Worm (Caenorhabditis elegans): ENCODE results near the gene T06C12.9.

The T06C12.9 gene

ce11 chrV:15915307-15915706, 29.4 kb upstream of the T06C12.9 start:
- TF ChIP-seq fkh-10 (GFP tag; optimal IDR thresholded peaks at IDR 0.05), result no peak
- TF ChIP-seq lin-11 (tag; optimal IDR thresholded peaks at IDR 0.05), result no peak
- no peak for TF ChIP-seq madf-2 (tag; optimal IDR thresholded peaks at IDR 0.05)
- TF ChIP-seq hlh-6 (tag; optimal IDR thresholded peaks at IDR 0.05), result no peak
- no peak for TF ChIP-seq ceh-34 (tag; optimal IDR thresholded peaks at IDR 0.05)
- TF ChIP-seq ttx-3 (tag; optimal IDR thresholded peaks at IDR 0.05), result no peak
- no peak for TF ChIP-seq sox-2 (GFP tag; IDR thresholded peaks at IDR 0.05)
- no peak for TF ChIP-seq fkh-6 (tag; optimal IDR thresholded peaks at IDR 0.05)
- no peak for TF ChIP-seq fax-1 (tag; optimal IDR thresholded peaks at IDR 0.05)

ce11 chrV:15914774-15915173, 28.9 kb upstream of the T06C12.9 start:
- no peak for TF ChIP-seq ceh-2 (tag; optimal IDR thresholded peaks at IDR 0.05)
- TF ChIP-seq pros-1 (tag; optimal IDR thresholded peaks at IDR 0.05), result no peak
- no peak for TF ChIP-seq F13H6.1 (tag; optimal IDR thresholded peaks at IDR 0.05)
- TF ChIP-seq elt-4 (tag; optimal IDR thresholded peaks at IDR 0.05), result no peak
- no peak for TF ChIP-seq ceh-48 (tag; optimal IDR thresholded peaks at IDR 0.05)
- no peak for TF ChIP-seq syd-9 (tag; optimal IDR thresholded peaks at IDR 0.05)
- no peak for TF ChIP-seq pat-9 (tag; optimal IDR thresholded peaks at IDR 0.05)

ce11 chrV:15913714-15914113, 27.8 kb upstream of the T06C12.9 start, which contains the start of gene F35E8.7:
Gene F35E8.7 (plus strand): TSS chrV:15914014.
- no peak for TF ChIP-seq pqm-1 (tag; optimal IDR thresholded peaks at IDR 0.05)
- TF ChIP-seq unc-86 (tag; optimal IDR thresholded peaks at IDR 0.05), result no peak
- TF ChIP-seq unc-42 (tag; optimal IDR thresholded peaks at IDR 0.05), result no peak
- no peak for TF ChIP-seq lin-11 (tag; optimal IDR thresholded peaks at IDR 0.05)
- no peak for TF ChIP-seq pros-1 (tag; optimal IDR thresholded peaks at IDR 0.05)
- TF ChIP-seq elt-4 (tag; optimal IDR thresholded peaks at IDR 0.05), result no peak
- no peak for TF ChIP-seq hlh-15 (tag; optimal IDR thresholded peaks at IDR 0.05)
- TF ChIP-seq pax-1 (tag; optimal IDR thresholded peaks at IDR 0.05), result no peak
- TF ChIP-seq eyg-1 (tag; optimal IDR thresholded peaks at IDR 0.05), result no peak
- no peak for TF ChIP-seq dve-1 (tag; optimal IDR thresholded peaks at IDR 0.05)

ce11 chrV:15912677-15913076, 26.8 kb upstream of the T06C12.9 start:
- TF ChIP-seq pqm-1 (tag; optimal IDR thresholded peaks at IDR 0.05) (no peak), Y22D7AL.16 (tag; optimal IDR thresholded peaks at IDR 0.05) (no peak), nfya-1 (tag; optimal IDR thresholded peaks at IDR 0.05) (no peak), lin-11 (tag; optimal IDR thresholded peaks at IDR 0.05) (no peak), sdc-2 (tag; optimal IDR thresholded peaks at IDR 0.05) (no peak), ceh-18 (tag; optimal IDR thresholded peaks at IDR 0.05) (no peak), unc-86 (tag; optimal IDR thresholded peaks at IDR 0.05) (no peak), ceh-34 (tag; optimal IDR thresholded peaks at IDR 0.05) (no peak), ets-4 (tag; optimal IDR thresholded peaks at IDR 0.05) (no peak), C38D4.7 (GFP tag; optimal IDR thresholded peaks at IDR 0.05) (no peak), ttx-3 (tag; optimal IDR thresholded peaks at IDR 0.05) (no peak), ceh-48 (tag; optimal IDR thresholded peaks at IDR 0.05) (no peak), elt-4 (tag; optimal IDR thresholded peaks at IDR 0.05) (no peak)

ce11 chrV:15911848-15912247, 26.0 kb upstream of the T06C12.9 start, which contains the start of gene F35E8.6:
Gene F35E8.6 (plus strand): TSS chrV:15912148.
- TF ChIP-seq K09A11.1 (tag; optimal IDR thresholded peaks at IDR 0.05; ENCODE audit: insufficient read depth) (no peak), mec-3 (tag; optimal IDR thresholded peaks at IDR 0.05; ENCODE audit: borderline replicate concordance) (no peak), lim-6 (tag; optimal IDR thresholded peaks at IDR 0.05) (no peak), unc-3 (GFP tag; conservative IDR thresholded peaks at IDR 0.05) (no peak), unc-3 (tag; optimal IDR thresholded peaks at IDR 0.05) (no peak), pqm-1 (tag; optimal IDR thresholded peaks at IDR 0.05) (no peak), ceh-18 (tag; optimal IDR thresholded peaks at IDR 0.05) (no peak), T23F11.4 (GFP tag; optimal IDR thresholded peaks at IDR 0.05) (no peak), ceh-14 (tag; optimal IDR thresholded peaks at IDR 0.05) (no peak), F13H6.1 (tag; optimal IDR thresholded peaks at IDR 0.05) (no peak), pag-3 (tag; optimal IDR thresholded peaks at IDR 0.05; ENCODE audit: borderline replicate concordance) (no peak), pha-2 (tag; optimal IDR thresholded peaks at IDR 0.05) (no peak)

Data from whole organism, late embryonic.